Worm (Caenorhabditis elegans) whole organism, L4 larva: ENCODE data around the gene gst-17.

ENCODE experiments used
- D1046.2 ChIP-seq: fragments of 200-800 bp; sonication (Bioruptor generic); IDR thresholded peaks from 2 replicates; pipeline ENCODE4 v1.3.6; 2022; ENCODE audit warnings: missing genetic modification characterization, missing compliant biosample characterization
- F44E2.7 ChIP-seq: fragments of 200-800 bp; sonication (Bioruptor generic); IDR thresholded peaks from 2 replicates; pipeline ENCODE4 v2.1.2; 2022; ENCODE audit warnings: missing genetic modification characterization, missing compliant biosample characterization
- T20F7.1 ChIP-seq: fragments of 200-800 bp; sonication (Bioruptor generic); optimal IDR thresholded peaks from 2 replicates; lab custom pipeline; 2018; ENCODE audit warnings: mild to moderate bottlenecking, missing genetic modification characterization, missing compliant biosample characterization
- Y105C5A.15 ChIP-seq: fragments of 200-800 bp; sonication (Bioruptor generic); IDR thresholded peaks from 2 replicates; pipeline ENCODE4 v1.3.6; 2022; ENCODE audit warnings: missing genetic modification characterization, missing compliant biosample characterization
- Y48G9A.11 ChIP-seq: fragments of 200-800 bp; sonication (Bioruptor generic); IDR thresholded peaks from 2 replicates; pipeline ENCODE4 v1.3.6; 2022; ENCODE audit warnings: missing genetic modification reagents, missing genetic modification characterization, missing compliant biosample characterization
- Y75B8A.6 ChIP-seq: fragments of 200-800 bp; sonication (Bioruptor generic); IDR thresholded peaks from 2 replicates; pipeline ENCODE4 v1.3.6; 2022; ENCODE audit warnings: missing genetic modification reagents, missing genetic modification characterization, missing compliant biosample characterization
- ZK546.5 ChIP-seq, 2 experiments: sonication (generic microtip); optimal IDR thresholded peaks; 2 replicates each; lab custom pipeline; 2017; ENCODE audit warnings: missing biosample characterization in 2 of 2, missing genetic modification characterization in 2 of 2
- arid-1 ChIP-seq: fragments of 200-800 bp; sonication (Bioruptor generic); conservative IDR thresholded peaks from 2 replicates; pipeline ENCODE4 v1.3.6; 2022; ENCODE audit warnings: missing genetic modification reagents, missing genetic modification characterization, missing compliant biosample characterization
- ceh-20 ChIP-seq: fragments of 200-800 bp; sonication (Bioruptor generic); IDR thresholded peaks from 2 replicates; pipeline ENCODE4 v1.3.6; 2022; ENCODE audit warnings: missing genetic modification reagents, missing genetic modification characterization, missing compliant biosample characterization
- ceh-32 ChIP-seq: sonication (generic microtip); optimal IDR thresholded peaks from 2 replicates; lab custom pipeline; 2016; ENCODE audit warnings: mild to moderate bottlenecking, missing genetic modification characterization, missing compliant biosample characterization; ENCODE audit not compliant: poor library complexity
- ceh-44 ChIP-seq: fragments of 200-800 bp; sonication (Bioruptor generic); IDR thresholded peaks from 2 replicates; pipeline ENCODE4 v1.3.6; 2022; ENCODE audit warnings: missing genetic modification reagents, missing genetic modification characterization, missing compliant biosample characterization
- ceh-62 ChIP-seq: sonication (generic microtip); optimal IDR thresholded peaks from 2 replicates; lab custom pipeline; 2017; ENCODE audit warnings: missing biosample characterization, missing genetic modification characterization
- ceh-82 ChIP-seq: sonication (generic microtip); optimal IDR thresholded peaks from 2 replicates; lab custom pipeline; 2017; ENCODE audit warnings: missing biosample characterization, missing genetic modification characterization
- ces-1 ChIP-seq: fragments of 150-350 bp; sonication (generic microtip); optimal IDR thresholded peaks from 4 replicates; lab custom pipeline; 2014; ENCODE audit warnings: missing biosample characterization, missing genetic modification reagents, missing genetic modification characterization
- daf-16 ChIP-seq, 3 experiments: sonication (generic microtip); optimal IDR thresholded peaks; 2 replicates each; lab custom pipeline; 2016 to 2017; ENCODE audit warnings: missing genetic modification characterization in 3 of 3, missing genetic modification reagents in 3 of 3, mild to moderate bottlenecking in 2 of 3, missing compliant biosample characterization in 2 of 3, missing biosample characterization in 1 of 3, moderate library complexity in 1 of 3
- daf-19 ChIP-seq: fragments of 200-800 bp; sonication (Bioruptor generic); conservative IDR thresholded peaks from 2 replicates; pipeline ENCODE4 v1.3.6; 2022; ENCODE audit warnings: missing genetic modification characterization, missing compliant biosample characterization
- dmd-6 ChIP-seq: fragments of 200-800 bp; sonication (Bioruptor generic); IDR thresholded peaks from 2 replicates; pipeline ENCODE4 v1.3.6; 2022; ENCODE audit warnings: missing genetic modification reagents, missing genetic modification characterization, missing compliant biosample characterization
- dmd-9 ChIP-seq: fragments of 200-800 bp; sonication (Bioruptor generic); IDR thresholded peaks from 2 replicates; pipeline ENCODE4 v1.3.6; 2022; ENCODE audit warnings: missing genetic modification reagents, missing genetic modification characterization, missing compliant biosample characterization
- dpl-1 ChIP-seq: fragments of 150-350 bp; optimal IDR thresholded peaks from 2 replicates; lab custom pipeline; 2014; ENCODE audit warnings: missing biosample characterization, missing genetic modification reagents, missing genetic modification characterization
- dve-1 ChIP-seq: sonication (generic microtip); optimal IDR thresholded peaks from 2 replicates; lab custom pipeline; 2017; ENCODE audit warnings: antibody characterized with exemption, mild to moderate bottlenecking, missing genetic modification characterization, missing compliant biosample characterization; ENCODE audit not compliant: insufficient read depth
- egl-43 ChIP-seq: fragments of 200-800 bp; sonication (Bioruptor generic); IDR thresholded peaks from 2 replicates; pipeline ENCODE4 v1.3.6; 2022; ENCODE audit warnings: missing genetic modification reagents, missing genetic modification characterization, missing compliant biosample characterization
- fkh-10 ChIP-seq: fragments of 150-350 bp; optimal IDR thresholded peaks from 2 replicates; lab custom pipeline; 2014; ENCODE audit warnings: missing biosample characterization, missing genetic modification reagents, missing genetic modification characterization
- hlh-30 ChIP-seq: sonication (generic microtip); optimal IDR thresholded peaks from 2 replicates; lab custom pipeline; 2017; ENCODE audit warnings: antibody characterized with exemption, mild to moderate bottlenecking, missing genetic modification characterization, missing compliant biosample characterization; ENCODE audit not compliant: insufficient read depth
- hmg-1.1 ChIP-seq: fragments of 200-800 bp; sonication (Bioruptor generic); IDR thresholded peaks from 2 replicates; pipeline ENCODE4 v1.3.6; 2022; ENCODE audit warnings: missing genetic modification reagents, missing genetic modification characterization, missing compliant biosample characterization
- jun-1 ChIP-seq: fragments of 150-350 bp; optimal IDR thresholded peaks from 2 replicates; lab custom pipeline; 2014; ENCODE audit warnings: missing biosample characterization, missing genetic modification reagents, missing genetic modification characterization
- lin-1 ChIP-seq: fragments of 200-800 bp; sonication (Bioruptor generic); IDR thresholded peaks from 2 replicates; pipeline ENCODE4 v1.3.6; 2022; ENCODE audit warnings: missing genetic modification reagents, missing genetic modification characterization, missing compliant biosample characterization
- lin-15B ChIP-seq: fragments of 150-350 bp; sonication (generic microtip); optimal IDR thresholded peaks from 3 replicates; lab custom pipeline; 2014; ENCODE audit warnings: missing biosample characterization, missing genetic modification characterization
- lin-29 ChIP-seq: fragments of 200-800 bp; sonication (Bioruptor generic); IDR thresholded peaks from 2 replicates; pipeline ENCODE4 v1.3.6; 2022; ENCODE audit warnings: missing genetic modification reagents, missing genetic modification characterization, missing compliant biosample characterization
- lin-38 ChIP-seq: fragments of 200-800 bp; sonication (Bioruptor generic); IDR thresholded peaks from 2 replicates; pipeline ENCODE4 v1.3.6; 2022; ENCODE audit warnings: missing genetic modification reagents, missing genetic modification characterization, missing compliant biosample characterization
- lir-3 ChIP-seq: sonication (generic microtip); optimal IDR thresholded peaks from 2 replicates; lab custom pipeline; 2016; ENCODE audit warnings: mild to moderate bottlenecking, missing genetic modification characterization, missing compliant biosample characterization
- mdt-29 ChIP-seq: fragments of 200-800 bp; sonication (Bioruptor generic); IDR thresholded peaks from 2 replicates; pipeline ENCODE4 v1.3.6; 2022; ENCODE audit warnings: missing genetic modification reagents, missing genetic modification characterization, missing compliant biosample characterization
- mes-2 ChIP-seq: sonication (generic microtip); optimal IDR thresholded peaks from 2 replicates; lab custom pipeline; 2016; ENCODE audit warnings: missing genotype, mild to moderate bottlenecking, missing genetic modification characterization, missing compliant biosample characterization; ENCODE audit not compliant: poor library complexity, severe bottlenecking
- nhr-11 ChIP-seq: fragments of 150-350 bp; optimal IDR thresholded peaks from 2 replicates; lab custom pipeline; 2014; ENCODE audit warnings: missing biosample characterization, missing genetic modification characterization
- nhr-28 ChIP-seq: fragments of 150-350 bp; optimal IDR thresholded peaks from 2 replicates; lab custom pipeline; 2014; ENCODE audit warnings: missing biosample characterization, missing genetic modification characterization
- nhr-48 ChIP-seq: sonication (generic microtip); optimal IDR thresholded peaks from 2 replicates; lab custom pipeline; 2016; ENCODE audit warnings: mild to moderate bottlenecking, missing genetic modification characterization, missing compliant biosample characterization
- pha-4 ChIP-seq, 2 experiments: fragments of 150-350 bp in 1 of 2; fragments of 200-800 bp in 1 of 2; sonication (Bioruptor generic) in 1 of 2; IDR thresholded peaks in 1 of 2; optimal IDR thresholded peaks in 1 of 2; 2 replicates each; pipeline versions ENCODE4 v1.3.6 to Lab custom; 2014 to 2022; ENCODE audit warnings: missing genetic modification characterization in 2 of 2, missing genetic modification reagents in 2 of 2, missing biosample characterization in 1 of 2, missing compliant biosample characterization in 1 of 2
- php-3 ChIP-seq: fragments of 200-800 bp; sonication (Bioruptor generic); IDR thresholded peaks from 2 replicates; pipeline ENCODE4 v1.3.6; 2022; ENCODE audit warnings: missing genetic modification reagents, missing genetic modification characterization, missing compliant biosample characterization
- rbr-2 ChIP-seq: sonication (generic microtip); optimal IDR thresholded peaks from 2 replicates; lab custom pipeline; 2016; ENCODE audit warnings: missing genotype, missing genetic modification characterization, missing compliant biosample characterization
- saeg-2 ChIP-seq: fragments of 200-800 bp; sonication (Bioruptor generic); IDR thresholded peaks from 2 replicates; pipeline ENCODE4 v1.3.6; 2022; ENCODE audit warnings: missing genetic modification reagents, missing genetic modification characterization, missing compliant biosample characterization
- set-16 ChIP-seq: fragments of 200-800 bp; sonication (Bioruptor generic); IDR thresholded peaks from 2 replicates; pipeline ENCODE4 v1.3.6; 2022; ENCODE audit warnings: missing genetic modification reagents, missing genetic modification characterization, missing compliant biosample characterization
- snpc-1.2 ChIP-seq: fragments of 200-800 bp; sonication (Bioruptor generic); IDR thresholded peaks from 2 replicates; pipeline ENCODE4 v1.3.6; 2022; ENCODE audit warnings: missing genetic modification reagents, missing genetic modification characterization, missing compliant biosample characterization
- snpc-4 ChIP-seq: fragments of 150-350 bp; optimal IDR thresholded peaks from 2 replicates; lab custom pipeline; 2014; ENCODE audit warnings: missing biosample characterization, missing genetic modification characterization
- tag-97 ChIP-seq: fragments of 200-800 bp; sonication (Bioruptor generic); IDR thresholded peaks from 2 replicates; pipeline ENCODE4 v1.3.6; 2022; ENCODE audit warnings: missing genetic modification characterization, missing compliant biosample characterization
- unc-130 ChIP-seq: sonication (generic microtip); optimal IDR thresholded peaks from 2 replicates; lab custom pipeline; 2016; ENCODE audit warnings: missing genetic modification reagents, missing genetic modification characterization, missing compliant biosample characterization
- unc-39 ChIP-seq: sonication (generic microtip); optimal IDR thresholded peaks from 2 replicates; lab custom pipeline; 2017; ENCODE audit warnings: missing biosample characterization, missing genetic modification characterization
- unc-62 ChIP-seq, 3 experiments: fragments of 150-350 bp in 1 of 3; sonication (generic microtip); optimal IDR thresholded peaks in 2 of 3; peaks in 1 of 3; 1 replicate in 1 of 3; 2 replicates in 2 of 3; lab custom pipeline; 2014 to 2017; ENCODE audit warnings: missing biosample characterization in 3 of 3, missing genetic modification characterization in 3 of 3, missing genetic modification reagents in 3 of 3, missing genotype in 1 of 3
- zag-1 ChIP-seq: fragments of 150-350 bp; optimal IDR thresholded peaks from 2 replicates; lab custom pipeline; 2014; ENCODE audit warnings: missing biosample characterization, missing genetic modification characterization
- zfp-2 ChIP-seq: sonication (generic microtip); optimal IDR thresholded peaks from 2 replicates; lab custom pipeline; 2016; ENCODE audit warnings: mild to moderate bottlenecking, missing genetic modification characterization, missing compliant biosample characterization
- ztf-11 ChIP-seq: fragments of 150-350 bp; optimal IDR thresholded peaks from 2 replicates; lab custom pipeline; 2014; ENCODE audit warnings: missing biosample characterization, missing genetic modification characterization
- ztf-7 ChIP-seq: fragments of 150-350 bp; optimal IDR thresholded peaks from 2 replicates; lab custom pipeline; 2014; ENCODE audit warnings: missing biosample characterization, missing genetic modification characterization

Gene gst-17

DNA sequence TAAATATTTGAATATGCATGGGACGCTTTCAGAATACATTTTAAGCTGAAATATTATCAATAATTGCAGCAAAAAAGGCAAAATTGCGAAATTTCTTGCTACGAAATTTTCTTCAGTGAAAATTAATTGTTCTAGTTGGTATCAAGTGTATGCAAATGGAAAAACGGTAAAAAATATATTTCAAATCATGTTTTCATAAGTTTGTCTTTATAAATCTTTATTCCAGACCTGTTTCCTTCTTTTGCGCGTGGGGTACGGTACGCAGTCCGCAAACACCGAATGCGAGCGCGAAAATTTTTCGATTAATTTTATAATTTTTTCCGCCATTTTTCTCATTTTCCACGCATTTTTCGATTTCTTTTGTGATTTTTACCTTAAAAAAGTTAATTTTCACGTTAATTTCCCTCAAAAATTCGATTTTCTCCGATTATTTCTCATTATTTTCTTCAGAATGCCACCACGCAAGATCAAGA lies 34.0 kb downstream of the gst-17 start, which contains the start of the genes fbxc-23 and csc-1:
Gene fbxc-23 (minus strand): TSS at position 51 of the 473 bp plus-strand sequence.
Gene csc-1 (plus strand): TSS at position 451 of the 473 bp plus-strand sequence.
- TF ChIP-seq dpl-1 (peak; percentile 90), dmd-6 (GFP tag; lab: Robert Waterston, UW) (no peak), lir-3 (tag; lab: Kevin White, UChicago) (no peak), unc-39 (no peak), pha-4 (GFP tag; IDR thresholded peaks at IDR 0.05; lab: Robert Waterston, UW) (no peak), pha-4 (tag; optimal IDR thresholded peaks at IDR 0.05; lab: Kevin White, UChicago) (no peak), daf-16 (GFP tag; optimal IDR thresholded peaks at IDR 0.05; lab: Kevin White, UChicago) (no peak), daf-16 (tag; optimal IDR thresholded peaks at IDR 0.05; lab: Kevin White, UChicago) (peak; percentile 50), Y105C5A.15 (GFP tag; lab: Robert Waterston, UW) (no peak), ceh-20 (GFP tag; lab: Robert Waterston, UW) (no peak), nhr-28 (peak; percentile 22), nhr-48 (tag; lab: Kevin White, UChicago) (no peak), mdt-29 (GFP tag; lab: Robert Waterston, UW) (no peak), arid-1 (GFP tag; lab: Robert Waterston, UW) (no peak), hmg-1.1 (GFP tag; lab: Robert Waterston, UW) (0 out of 2 replicates have a peak, but pooled peaks have one; percentile 15), Y75B8A.6 (no peak), ZK546.5 (tag; optimal IDR thresholded peaks at IDR 0.05; lab: Kevin White, UChicago) (no peak), tag-97 (GFP tag; lab: Robert Waterston, UW) (no peak), hlh-30 (peak; percentile 52), unc-62 (GFP tag; optimal IDR thresholded peaks at IDR 0.05 in 1 of 2; lab: Kevin White, UChicago) (no peak), unc-62 (tag; optimal IDR thresholded peaks at IDR 0.05; lab: Kevin White, UChicago) (no peak), daf-19 (GFP tag; lab: Robert Waterston, UW) (no peak), lin-15B (no peak), ceh-62 (no peak), mes-2 (tag; lab: Kevin White, UChicago) (peak; percentile 67), T20F7.1 (GFP tag; lab: Kevin White, UChicago) (no peak), ceh-32 (tag; lab: Kevin White, UChicago) (no peak), fkh-10 (GFP tag; lab: Kevin White, UChicago) (peak; percentile 20), nhr-11 (tag; lab: Kevin White, UChicago) (no peak), php-3 (GFP tag; lab: Robert Waterston, UW) (no peak), rbr-2 (tag; lab: Kevin White, UChicago) (peak; percentile 1), ztf-7 (tag; lab: Kevin White, UChicago) (no peak), set-16 (GFP tag; lab: Robert Waterston, UW) (no peak), zag-1 (tag; lab: Kevin White, UChicago) (no peak), dve-1 (tag; lab: Kevin White, UChicago) (peak; percentile 37), snpc-4 (tag; lab: Kevin White, UChicago) (no peak), D1046.2 (GFP tag; lab: Robert Waterston, UW) (no peak), lin-38 (GFP tag; lab: Robert Waterston, UW) (peak; percentile 70), zfp-2 (tag; lab: Kevin White, UChicago) (no peak), ceh-82 (tag; lab: Kevin White, UChicago) (no peak), snpc-1.2 (GFP tag; lab: Robert Waterston, UW) (no peak), lin-29 (GFP tag; lab: Robert Waterston, UW) (no peak), jun-1 (tag; lab: Kevin White, UChicago) (no peak), lin-1 (GFP tag; lab: Robert Waterston, UW) (no peak), saeg-2 (GFP tag; lab: Robert Waterston, UW) (no peak), F44E2.7 (GFP tag; lab: Robert Waterston, UW) (no peak), unc-130 (GFP tag; lab: Kevin White, UChicago) (peak; percentile 17), ztf-11 (tag; lab: Kevin White, UChicago) (no peak), egl-43 (GFP tag; lab: Robert Waterston, UW) (no peak), dmd-9 (GFP tag; lab: Robert Waterston, UW) (no peak), ceh-44 (GFP tag; lab: Robert Waterston, UW) (no peak), ces-1 (GFP tag; lab: Kevin White, UChicago) (no peak), Y48G9A.11 (GFP tag; lab: Robert Waterston, UW) (no peak)
